Worm (Caenorhabditis elegans) whole organism, mixed stage, embryonic: ENCODE results near the gene copb-1.
"Not testable (repeated sequence)": the region's sequence is repeated elsewhere in the genome, so short reads cannot be mapped to it uniquely, and the experiment has no call there.

Source experiments
- M03D4.4 ChIP-seq: sonication (generic microtip); optimal IDR thresholded peaks from 2 replicates; lab custom pipeline; 2017; ENCODE audit warnings: mild to moderate bottlenecking, missing genetic modification characterization, missing compliant biosample characterization
- ceh-39 ChIP-seq: fragments of 150-350 bp; optimal IDR thresholded peaks from 2 replicates; lab custom pipeline; 2014; ENCODE audit warnings: missing biosample characterization, missing genetic modification characterization
- ceh-83 ChIP-seq: fragments of 200-800 bp; sonication (Bioruptor generic); optimal IDR thresholded peaks from 2 replicates; lab custom pipeline; 2018; ENCODE audit warnings: mild to moderate bottlenecking, missing genetic modification characterization, missing compliant biosample characterization
- ces-1 ChIP-seq: fragments of 150-350 bp; optimal IDR thresholded peaks from 2 replicates; lab custom pipeline; 2014; ENCODE audit warnings: missing biosample characterization, missing genetic modification reagents, missing genetic modification characterization
- cnd-1 ChIP-seq: fragments of 200-800 bp; sonication (Bioruptor generic); optimal IDR thresholded peaks from 2 replicates; lab custom pipeline; 2018; ENCODE audit warnings: mild to moderate bottlenecking, missing genetic modification characterization, missing compliant biosample characterization
- elt-1 ChIP-seq: sonication (generic microtip); optimal IDR thresholded peaks from 2 replicates; lab custom pipeline; 2017; ENCODE audit warnings: missing genetic modification characterization, mild to moderate bottlenecking, missing compliant biosample characterization, antibody characterized with exemption, moderate library complexity, borderline replicate concordance; ENCODE audit not compliant: insufficient read depth
- flh-1 ChIP-seq: fragments of 200-800 bp; sonication (Bioruptor generic); optimal IDR thresholded peaks from 2 replicates; lab custom pipeline; 2018; ENCODE audit warnings: mild to moderate bottlenecking, missing genetic modification characterization, moderate library complexity, missing compliant biosample characterization
- ham-2 ChIP-seq: fragments of 200-800 bp; sonication (Bioruptor generic); optimal IDR thresholded peaks from 2 replicates; lab custom pipeline; 2018; ENCODE audit warnings: mild to moderate bottlenecking, missing genetic modification characterization, missing compliant biosample characterization
- hlh-1 ChIP-seq: fragments of 150-350 bp; optimal IDR thresholded peaks from 2 replicates; lab custom pipeline; 2014; ENCODE audit warnings: missing biosample characterization, missing genetic modification reagents, missing genetic modification characterization
- lin-32 ChIP-seq: fragments of 200-800 bp; sonication (Bioruptor generic); optimal IDR thresholded peaks from 2 replicates; lab custom pipeline; 2018; ENCODE audit warnings: mild to moderate bottlenecking, missing genetic modification characterization, missing compliant biosample characterization
- lsy-2 ChIP-seq: fragments of 150-350 bp; optimal IDR thresholded peaks from 2 replicates; lab custom pipeline; 2014; ENCODE audit warnings: missing biosample characterization, missing genetic modification characterization
- mep-1 ChIP-seq: fragments of 150-350 bp; optimal IDR thresholded peaks from 2 replicates; lab custom pipeline; 2017; ENCODE audit warnings: missing biosample characterization, missing genetic modification reagents, missing genetic modification characterization, inconsistent platforms
- nhr-237 ChIP-seq: fragments of 150-350 bp; optimal IDR thresholded peaks from 2 replicates; lab custom pipeline; 2014; ENCODE audit warnings: missing biosample characterization, missing genetic modification characterization
- nhr-28 ChIP-seq: fragments of 150-350 bp; optimal IDR thresholded peaks from 2 replicates; lab custom pipeline; 2014; ENCODE audit warnings: missing biosample characterization, missing genetic modification characterization
- nhr-76 ChIP-seq: sonication (generic microtip); optimal IDR thresholded peaks from 2 replicates; lab custom pipeline; 2017; ENCODE audit warnings: missing biosample characterization, missing genetic modification characterization
- sem-2 ChIP-seq: fragments of 200-800 bp; sonication (Bioruptor generic); optimal IDR thresholded peaks from 2 replicates; lab custom pipeline; 2018; ENCODE audit warnings: mild to moderate bottlenecking, missing genetic modification characterization, missing compliant biosample characterization
- snpc-4 ChIP-seq: fragments of 150-350 bp; optimal IDR thresholded peaks from 2 replicates; lab custom pipeline; 2014; ENCODE audit warnings: missing biosample characterization, missing genetic modification characterization
- sptf-1 ChIP-seq: sonication (generic microtip); optimal IDR thresholded peaks from 2 replicates; lab custom pipeline; 2017; ENCODE audit warnings: mild to moderate bottlenecking, missing genetic modification characterization, moderate library complexity, missing compliant biosample characterization
- tbx-8 ChIP-seq: fragments of 200-800 bp; sonication (Bioruptor generic); optimal IDR thresholded peaks from 2 replicates; lab custom pipeline; 2018; ENCODE audit warnings: mild to moderate bottlenecking, missing genetic modification characterization, moderate library complexity, missing compliant biosample characterization
- unc-62 ChIP-seq: fragments of 150-350 bp; optimal IDR thresholded peaks from 2 replicates; lab custom pipeline; 2014; ENCODE audit warnings: missing biosample characterization, missing genetic modification reagents, missing genetic modification characterization
- ztf-11 ChIP-seq: fragments of 150-350 bp; optimal IDR thresholded peaks from 2 replicates; lab custom pipeline; 2014; ENCODE audit warnings: missing biosample characterization, missing genetic modification characterization

copb-1 gene

ce11 chrII:3126341-3126740 is 47.7 kb downstream of the copb-1 start, which contains the start of gene ins-19:
Gene ins-19 (minus strand): TSS chrII:3126441.
- TF ChIP-seq ceh-39 (tag; lab: Kevin White, UChicago) (no peak), lsy-2 (tag; lab: Kevin White, UChicago) (no peak), snpc-4 (tag; lab: Kevin White, UChicago) (no peak), nhr-76 (no peak), ceh-83 (GFP tag; lab: Kevin White, UChicago) (no peak), mep-1 (no peak), ces-1 (GFP tag; lab: Kevin White, UChicago) (no peak), M03D4.4 (tag; lab: Kevin White, UChicago) (no peak)

ce11 chrII:3126741-3127140 is 48.1 kb downstream of the copb-1 start, which contains the start of gene ins-31:
Gene ins-31 (plus strand): TSS chrII:3127041.
- not testable (repeated sequence) for TF ChIP-seq M03D4.4 (tag; lab: Kevin White, UChicago); tbx-8 (GFP tag; lab: Kevin White, UChicago); nhr-28 (tag; lab: Kevin White, UChicago)

ce11 chrII:3129007-3129406 is 50.4 kb downstream of the copb-1 start, which contains the start of gene chil-24:
Gene chil-24 (plus strand): TSS chrII:3129162.
- TF ChIP-seq ztf-11 (tag; lab: Kevin White, UChicago) (no peak), mep-1 (no peak)

ce11 chrII:3135293-3135692 is 56.7 kb downstream of the copb-1 start:
- no peak for TF ChIP-seq elt-1 (tag; lab: Kevin White, UChicago)
- TF ChIP-seq nhr-237 = no peak
- no peak for TF ChIP-seq sem-2 (GFP tag; lab: Kevin White, UChicago)
- TF ChIP-seq lin-32 = no peak
- TF ChIP-seq ceh-39 (tag; lab: Kevin White, UChicago) = no peak
- no peak for TF ChIP-seq lsy-2 (tag; lab: Kevin White, UChicago)
- no peak for TF ChIP-seq hlh-1 (tag; lab: Kevin White, UChicago)
- no peak for TF ChIP-seq flh-1 (GFP tag; lab: Kevin White, UChicago)
- no peak for TF ChIP-seq snpc-4 (tag; lab: Kevin White, UChicago)
- TF ChIP-seq cnd-1 (tag; lab: Kevin White, UChicago) = no peak
- TF ChIP-seq sptf-1 (tag; lab: Kevin White, UChicago) = no peak
- TF ChIP-seq unc-62 (GFP tag; lab: Kevin White, UChicago) = no peak
- no peak for TF ChIP-seq ham-2 (GFP tag; lab: Kevin White, UChicago)
- TF ChIP-seq, all 35 proteins: peak for 0
